Fruit fly (Drosophila melanogaster) whole organism, embryonic: ENCODE measurements around the gene dpr14.

Experiments
- Bdp1 ChIP-seq: fragments of 200-800 bp; sonication (Bioruptor generic); optimal IDR thresholded peaks from 3 replicates; lab custom pipeline; 2016; ENCODE audit warnings: missing biosample characterization, missing genetic modification characterization
- Blimp-1 ChIP-seq: fragments of 200-800 bp; sonication (Bioruptor generic); optimal IDR thresholded peaks from 3 replicates; lab custom pipeline; 2018; ENCODE audit warnings: missing biosample characterization, missing genetic modification characterization, mild to moderate bottlenecking, moderate library complexity, missing genetic modification reagents
- CG10462 ChIP-seq: fragments of 200-800 bp; sonication (Bioruptor generic); optimal IDR thresholded peaks from 2 replicates; lab custom pipeline; 2016; ENCODE audit warnings: missing biosample characterization, missing genetic modification characterization
- CG10543 ChIP-seq: fragments of 200-800 bp; sonication (Bioruptor generic); optimal IDR thresholded peaks from 3 replicates; lab custom pipeline; 2017; ENCODE audit warnings: missing biosample characterization, mild to moderate bottlenecking, missing genetic modification characterization, moderate library complexity
- CG11247 ChIP-seq: fragments of 200-800 bp; sonication (Bioruptor generic); IDR thresholded peaks from 2 replicates; pipeline ENCODE4 v1.3.6; 2022; ENCODE audit warnings: missing biosample characterization, missing genetic modification characterization
- CG12744 ChIP-seq: fragments of 200-800 bp; sonication (Bioruptor generic); optimal IDR thresholded peaks from 2 replicates; lab custom pipeline; 2016; ENCODE audit warnings: missing biosample characterization, missing genetic modification characterization
- CG13296 ChIP-seq: fragments of 200-800 bp; sonication (Bioruptor generic); optimal IDR thresholded peaks from 3 replicates; lab custom pipeline; 2018; ENCODE audit warnings: missing biosample characterization, mild to moderate bottlenecking, missing genetic modification characterization
- CG16863 ChIP-seq: fragments of 200-800 bp; sonication (Bioruptor generic); optimal IDR thresholded peaks from 3 replicates; lab custom pipeline; 2016; ENCODE audit warnings: missing biosample characterization, missing genetic modification characterization
- CG1832 ChIP-seq: fragments of 200-800 bp; sonication (Bioruptor generic); optimal IDR thresholded peaks from 2 replicates; lab custom pipeline; 2017; ENCODE audit warnings: missing biosample characterization, mild to moderate bottlenecking, missing genetic modification characterization, inconsistent platforms
- CG18476 ChIP-seq: fragments of 200-800 bp; sonication (Bioruptor generic); optimal IDR thresholded peaks from 2 replicates; lab custom pipeline; 2016; ENCODE audit warnings: missing biosample characterization, mild to moderate bottlenecking, missing genetic modification characterization
- CG2120 ChIP-seq: fragments of 200-800 bp; sonication (Bioruptor generic); optimal IDR thresholded peaks from 3 replicates; lab custom pipeline; 2016; ENCODE audit warnings: missing biosample characterization, missing genetic modification characterization
- CG30020 ChIP-seq: fragments of 200-800 bp; optimal IDR thresholded peaks from 2 replicates; lab custom pipeline; 2019; ENCODE audit warnings: missing biosample characterization, mild to moderate bottlenecking, missing genetic modification characterization, moderate library complexity
- CG3281 ChIP-seq: fragments of 200-800 bp; sonication (Bioruptor generic); optimal IDR thresholded peaks from 3 replicates; lab custom pipeline; 2017; ENCODE audit warnings: missing biosample characterization, mild to moderate bottlenecking, missing genetic modification characterization
- CG4360 ChIP-seq: fragments of 200-800 bp; sonication (Bioruptor generic); IDR thresholded peaks from 2 replicates; pipeline ENCODE4 v1.3.6; 2022; ENCODE audit warnings: missing biosample characterization, missing genetic modification characterization
- CG4730 ChIP-seq: fragments of 200-800 bp; sonication (Bioruptor generic); IDR thresholded peaks from 2 replicates; pipeline ENCODE4 v1.3.6; 2022; ENCODE audit warnings: missing biosample characterization, missing genetic modification characterization
- CG5180 ChIP-seq: fragments of 200-800 bp; sonication (Bioruptor generic); optimal IDR thresholded peaks from 3 replicates; lab custom pipeline; 2017; ENCODE audit warnings: missing biosample characterization, missing genetic modification characterization, mild to moderate bottlenecking, moderate library complexity, missing genetic modification reagents
- CG6272 ChIP-seq: fragments of 200-800 bp; sonication (Bioruptor generic); IDR thresholded peaks from 2 replicates; pipeline ENCODE4 v1.3.6; 2022; ENCODE audit warnings: missing biosample characterization, missing genetic modification characterization
- CG6683 ChIP-seq: fragments of 200-800 bp; sonication (Bioruptor generic); optimal IDR thresholded peaks from 2 replicates; lab custom pipeline; 2017; ENCODE audit warnings: missing biosample characterization, mild to moderate bottlenecking, missing genetic modification characterization, missing genetic modification reagents
- CG8089 ChIP-seq: fragments of 200-800 bp; sonication (Bioruptor generic); optimal IDR thresholded peaks from 3 replicates; lab custom pipeline; 2016; ENCODE audit warnings: missing biosample characterization, missing genetic modification characterization
- CG8290 ChIP-seq, 3 experiments: fragments of 200-800 bp; sonication (Bioruptor generic); optimal IDR thresholded peaks; 2 replicates each; lab custom pipeline; 2016 to 2019; ENCODE audit warnings: missing biosample characterization in 3 of 3, missing genetic modification characterization in 3 of 3, mild to moderate bottlenecking in 2 of 3, moderate library complexity in 1 of 3
- CrebB ChIP-seq: fragments of 200-800 bp; sonication (Bioruptor generic); optimal IDR thresholded peaks from 3 replicates; lab custom pipeline; 2018; ENCODE audit warnings: missing biosample characterization, mild to moderate bottlenecking, missing genetic modification characterization
- Dad ChIP-seq: fragments of 200-800 bp; sonication (Bioruptor generic); optimal IDR thresholded peaks from 3 replicates; lab custom pipeline; 2016; ENCODE audit warnings: missing biosample characterization, missing genetic modification characterization
- ERR ChIP-seq: fragments of 200-800 bp; sonication (Bioruptor generic); optimal IDR thresholded peaks from 2 replicates; lab custom pipeline; 2016; ENCODE audit warnings: missing biosample characterization, missing genetic modification characterization
- Eip74EF ChIP-seq, 2 experiments: fragments of 200-800 bp in 1 of 2; fragments of >200 bp in 1 of 2; sonication (Bioruptor generic) in 1 of 2; optimal IDR thresholded peaks; 2 replicates each; lab custom pipeline; 2017 to 2019; ENCODE audit warnings: missing biosample characterization in 2 of 2, missing genetic modification characterization in 2 of 2, mild to moderate bottlenecking in 1 of 2, moderate library complexity in 1 of 2
- GATAe ChIP-seq: fragments of 200-800 bp; sonication (Bioruptor generic); conservative IDR thresholded peaks from 2 replicates; pipeline ENCODE4 v1.3.6; 2022; ENCODE audit warnings: missing biosample characterization, missing genetic modification characterization
- H15 ChIP-seq: fragments of 200-800 bp; sonication (Bioruptor generic); IDR thresholded peaks from 3 replicates; pipeline ENCODE4 v1.3.6; 2022; ENCODE audit warnings: missing biosample characterization, missing genetic modification characterization
- HHEX ChIP-seq: fragments of 200-800 bp; sonication (Bioruptor generic); optimal IDR thresholded peaks from 3 replicates; lab custom pipeline; 2017; ENCODE audit warnings: missing biosample characterization, mild to moderate bottlenecking, missing genetic modification characterization, missing genetic modification reagents
- Hand ChIP-seq: fragments of 200-800 bp; sonication (Bioruptor generic); optimal IDR thresholded peaks from 2 replicates; lab custom pipeline; 2017; ENCODE audit warnings: mild to moderate bottlenecking, missing biosample characterization, missing genetic modification reagents, missing genetic modification characterization
- Lim3 ChIP-seq: fragments of 200-800 bp; sonication (Bioruptor generic); IDR thresholded peaks from 2 replicates; pipeline ENCODE4 v1.3.6; 2022; ENCODE audit warnings: missing biosample characterization, missing genetic modification characterization
- Mad ChIP-seq: fragments of 200-800 bp; sonication (Bioruptor generic); optimal IDR thresholded peaks from 2 replicates; lab custom pipeline; 2016; ENCODE audit warnings: missing biosample characterization, missing genetic modification characterization
- Med ChIP-seq: fragments of 200-800 bp; sonication (Bioruptor generic); peaks from one replicate; lab custom pipeline; 2016; ENCODE audit warnings: missing biosample characterization, missing genetic modification characterization, mild to moderate bottlenecking, inconsistent platforms, moderate library complexity
- PHDP ChIP-seq: fragments of 200-800 bp; sonication (Bioruptor generic); optimal IDR thresholded peaks from 3 replicates; lab custom pipeline; 2018; ENCODE audit warnings: missing biosample characterization, mild to moderate bottlenecking, missing genetic modification characterization, moderate library complexity
- Ravus ChIP-seq: fragments of 200-800 bp; sonication (Bioruptor generic); IDR thresholded peaks from 2 replicates; pipeline ENCODE4 v1.3.6; 2022; ENCODE audit warnings: missing biosample characterization, missing genetic modification characterization
- Side ChIP-seq: fragments of 200-800 bp; sonication (Bioruptor generic); optimal IDR thresholded peaks from 2 replicates; lab custom pipeline; 2016; ENCODE audit warnings: missing biosample characterization, missing genetic modification characterization
- Sry-δ ChIP-seq: fragments of 200-800 bp; sonication (Bioruptor generic); optimal IDR thresholded peaks from 2 replicates; lab custom pipeline; 2016; ENCODE audit warnings: missing biosample characterization, missing genetic modification characterization
- ap ChIP-seq: fragments of 200-800 bp; sonication (Bioruptor generic); IDR thresholded peaks from 2 replicates; pipeline ENCODE4 v1.3.6; 2022; ENCODE audit warnings: missing biosample characterization, missing genetic modification characterization
- bab2 ChIP-seq: fragments of 200-800 bp; sonication (Bioruptor generic); optimal IDR thresholded peaks from 2 replicates; lab custom pipeline; 2016; ENCODE audit warnings: missing biosample characterization, missing genetic modification characterization
- bbx ChIP-seq: fragments of 200-800 bp; sonication (Bioruptor generic); IDR thresholded peaks from 2 replicates; pipeline ENCODE4 v1.3.6; 2022; ENCODE audit warnings: missing biosample characterization, missing genetic modification characterization; ENCODE audit not compliant: partially characterized antibody
- bsh ChIP-seq, 2 experiments: fragments of 200-800 bp; sonication (Bioruptor generic); optimal IDR thresholded peaks; 2 replicates each; lab custom pipeline; 2017 to 2018; ENCODE audit warnings: mild to moderate bottlenecking in 2 of 2, missing biosample characterization in 2 of 2, missing genetic modification characterization in 2 of 2, moderate library complexity in 1 of 2
- emc ChIP-seq: fragments of 200-800 bp; sonication (Bioruptor generic); optimal IDR thresholded peaks from 2 replicates; lab custom pipeline; 2016; ENCODE audit warnings: missing biosample characterization, missing genetic modification characterization
- exex ChIP-seq: fragments of 200-800 bp; sonication (Bioruptor generic); optimal IDR thresholded peaks from 4 replicates; lab custom pipeline; 2018; ENCODE audit warnings: missing biosample characterization, mild to moderate bottlenecking, missing genetic modification characterization, moderate library complexity
- ftz-f1 ChIP-seq: fragments of 200-800 bp; sonication (Bioruptor generic); optimal IDR thresholded peaks from 2 replicates; lab custom pipeline; 2016; ENCODE audit warnings: missing biosample characterization, missing genetic modification characterization
- gem ChIP-seq: fragments of 200-800 bp; sonication (Bioruptor generic); optimal IDR thresholded peaks from 2 replicates; lab custom pipeline; 2019; ENCODE audit warnings: missing biosample characterization, mild to moderate bottlenecking, missing genetic modification characterization, moderate library complexity
- h ChIP-seq: fragments of >200 bp; optimal IDR thresholded peaks from 2 replicates; lab custom pipeline; 2017
- ken ChIP-seq: fragments of 200-800 bp; sonication (Bioruptor generic); IDR thresholded peaks from 3 replicates; pipeline ENCODE4 v1.3.6; 2022; ENCODE audit warnings: missing biosample characterization, missing genetic modification characterization
- klu ChIP-seq: fragments of 200-800 bp; sonication (Bioruptor generic); IDR thresholded peaks from 2 replicates; pipeline ENCODE4 v1.3.6; 2022; ENCODE audit warnings: missing biosample characterization, missing genetic modification characterization
- mld ChIP-seq: fragments of 200-800 bp; sonication (Bioruptor generic); IDR thresholded peaks from 3 replicates; pipeline ENCODE4 v1.3.6; 2022; ENCODE audit warnings: missing biosample characterization, missing genetic modification characterization; ENCODE audit not compliant: partially characterized antibody
- psq ChIP-seq: fragments of 200-800 bp; sonication (Bioruptor generic); optimal IDR thresholded peaks from 2 replicates; lab custom pipeline; 2017; ENCODE audit warnings: missing biosample characterization, missing genetic modification characterization
- so ChIP-seq: fragments of 200-800 bp; sonication (Bioruptor generic); IDR thresholded peaks from 3 replicates; pipeline ENCODE4 v1.3.6; 2022; ENCODE audit warnings: missing biosample characterization, missing genetic modification characterization

Gene dpr14

DNA sequence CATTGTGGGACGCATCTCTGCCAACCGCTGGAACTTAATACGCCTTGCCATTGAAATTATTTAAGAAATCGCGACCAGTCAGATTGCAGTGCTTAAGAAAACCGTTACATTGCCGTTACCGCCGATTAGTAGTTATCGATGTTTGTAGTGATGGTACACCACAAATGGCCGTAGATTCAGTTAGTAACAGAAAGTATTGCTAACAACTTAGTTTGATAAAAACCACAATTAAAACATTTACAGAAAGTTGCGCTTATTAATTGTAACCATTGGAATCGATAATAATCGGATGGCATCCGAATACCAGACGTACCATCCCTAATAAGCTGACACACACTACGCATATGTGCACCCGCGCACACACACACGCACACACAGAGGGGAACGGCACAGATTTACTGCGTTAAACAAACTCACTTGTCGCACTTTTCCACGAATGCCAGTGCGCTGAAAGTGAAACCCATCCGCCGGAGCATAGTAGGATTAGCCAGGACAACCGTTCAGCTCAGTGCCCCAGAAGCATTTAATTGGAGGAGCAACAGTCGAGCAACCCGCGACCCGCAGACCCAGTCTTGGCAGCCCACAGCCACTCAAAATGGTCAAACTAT lies 12.1 kb upstream of the dpr14 start, which contains the start of the genes hdm and Ykt6 (continued):
- TF ChIP-seq CG18476 (GFP tag; lab: Kevin White, UChicago) (peak; percentile 56), H15 (peak; percentile 85), CG8089 (peak; percentile 41), bsh (GFP tag; optimal IDR thresholded peaks at IDR 0.05; lab: Kevin White, UChicago) (peak in 1 of 2 experiments; percentile 78), h (no peak), ftz-f1 (GFP tag; lab: Kevin White, UChicago) (no peak), bab2 (peak; percentile 85), ap (peak; percentile 75), Med (peak; percentile 97), CG6272 (GFP tag; lab: Robert Waterston, UW) (peak; percentile 85), CG16863 (GFP tag; lab: Kevin White, UChicago) (peak; percentile 80), ERR (GFP tag; lab: Kevin White, UChicago) (peak; percentile 74), psq (GFP tag; lab: Kevin White, UChicago) (peak; percentile 43), PHDP (tag; lab: Kevin White, UChicago) (peak; percentile 72), Blimp-1 (GFP tag; lab: Kevin White, UChicago) (no peak), Lim3 (no peak), Eip74EF (GFP tag; optimal IDR thresholded peaks at IDR 0.05; lab: Kevin White, UChicago) (no peak), Dad (peak; percentile 72), CG3281 (GFP tag; lab: Kevin White, UChicago) (peak; percentile 64), exex (tag; lab: Kevin White, UChicago) (peak; percentile 49), klu (GFP tag; lab: Robert Waterston, UW) (no peak), CG4730 (GFP tag; lab: Robert Waterston, UW) (peak; percentile 77; the same call in 1 of the 2 replicates), CG6683 (peak; percentile 7), Sry-δ (GFP tag; lab: Kevin White, UChicago) (peak; percentile 98), CG4360 (GFP tag; lab: Robert Waterston, UW) (peak; percentile 44), GATAe (no peak), Bdp1 (peak; percentile 79), CrebB (tag; lab: Kevin White, UChicago) (peak; percentile 59), Side (GFP tag; lab: Kevin White, UChicago) (peak; percentile 87), Mad (GFP tag; lab: Kevin White, UChicago) (peak; percentile 74), CG13296 (peak; percentile 59), so (GFP tag; lab: Robert Waterston, UW) (peak; percentile 84), bbx (GFP tag; lab: Robert Waterston, UW) (peak; percentile 91), CG30020 (tag; lab: Kevin White, UChicago) (peak; percentile 44), CG10543 (peak; percentile 40), CG10462 (GFP tag; lab: Kevin White, UChicago) (peak; percentile 68), mld (GFP tag; lab: Robert Waterston, UW) (peak; percentile 84; the same call in 2 of the 3 replicates), Hand (GFP tag; lab: Kevin White, UChicago) (no peak), CG12744 (GFP tag; lab: Kevin White, UChicago) (peak; percentile 58), CG1832 (GFP tag; lab: Kevin White, UChicago) (no peak), emc (GFP tag; lab: Kevin White, UChicago) (peak; percentile 50), HHEX (no peak), CG11247 (GFP tag; lab: Robert Waterston, UW) (peak; percentile 86), CG5180 (GFP tag; lab: Kevin White, UChicago) (peak; percentile 21), CG8290 (GFP tag; optimal IDR thresholded peaks at IDR 0.05; lab: Kevin White, UChicago) (peak; percentile 68), CG8290 (tag; optimal IDR thresholded peaks at IDR 0.05; lab: Kevin White, UChicago) (peak in 1 of 2 experiments; percentile 14), ken (GFP tag; lab: Robert Waterston, UW) (peak; percentile 84), gem (tag; lab: Kevin White, UChicago) (peak; percentile 83), Ravus (GFP tag; lab: Robert Waterston, UW) (no peak), CG2120 (GFP tag; lab: Kevin White, UChicago) (peak; percentile 89)
